Worm (Caenorhabditis elegans): Measurements from ENCODE around the gene T05H4.3.

DNA sequence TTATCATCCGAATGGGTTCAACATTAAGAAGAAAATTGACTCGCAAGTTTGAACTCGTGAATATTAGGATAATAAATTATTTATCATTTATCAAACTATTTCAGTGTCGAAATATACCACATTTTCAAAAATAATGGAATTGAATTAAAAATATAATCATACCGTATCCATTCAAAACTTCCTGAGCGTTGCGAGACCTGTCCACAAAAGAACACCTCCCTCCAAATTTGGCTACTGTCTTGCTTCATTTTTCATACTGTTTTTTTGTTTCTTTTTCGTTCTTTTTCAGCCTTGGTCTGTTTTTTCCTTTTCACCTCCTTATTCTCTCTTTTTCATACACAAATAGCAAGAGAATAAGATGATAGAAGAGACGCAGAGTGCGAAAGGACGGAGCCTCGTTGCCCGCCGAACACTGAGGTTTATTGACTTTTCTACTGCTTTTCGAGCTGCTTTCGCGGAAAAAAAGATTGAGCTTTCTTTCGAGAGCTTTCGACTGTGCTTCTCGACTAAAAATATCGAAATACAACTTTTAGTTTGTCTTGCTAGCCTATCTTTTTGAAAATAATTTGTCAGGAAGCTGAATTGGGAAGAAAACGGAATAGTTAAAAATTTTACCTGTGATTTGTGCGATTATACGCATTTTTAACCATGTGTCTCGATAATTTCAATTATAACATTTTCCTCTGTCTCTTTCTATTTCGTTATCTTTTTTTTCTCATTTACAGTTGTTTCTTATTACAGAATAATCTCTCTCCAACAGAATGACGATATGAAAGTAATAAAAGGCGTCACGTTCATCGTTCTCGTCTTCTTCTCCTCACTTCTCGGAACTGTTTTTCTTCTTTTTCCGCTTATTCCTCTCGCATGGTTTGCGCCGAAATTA, 8.2 kb downstream of the T05H4.3 start, which contains the start of gene acl-8:
- no peak for TF ChIP-seq snpc-4 (tag; optimal IDR thresholded peaks at IDR 0.05)
- TF ChIP-seq dpl-1 (GFP tag; optimal IDR thresholded peaks at IDR 0.05) = no peak
- no peak for TF ChIP-seq nhr-12 (tag; optimal IDR thresholded peaks at IDR 0.05)
- TF ChIP-seq pax-3 (tag; optimal IDR thresholded peaks at IDR 0.05) = no peak
- no peak for TF ChIP-seq efl-3 (GFP tag; optimal IDR thresholded peaks at IDR 0.05)
- peak; percentile 13 for TF ChIP-seq rnt-1 (tag; optimal IDR thresholded peaks at IDR 0.05)
- no peak for TF ChIP-seq grh-1 (GFP tag; IDR thresholded peaks at IDR 0.05)
- TF ChIP-seq nhr-28 (tag; optimal IDR thresholded peaks at IDR 0.05) = no peak
- TF ChIP-seq fos-1 (tag; optimal IDR thresholded peaks at IDR 0.05) = no peak
- no peak for TF ChIP-seq mep-1 (tag; optimal IDR thresholded peaks at IDR 0.05)
- TF ChIP-seq elt-2 (tag; optimal IDR thresholded peaks at IDR 0.05) = peak; percentile 43
- no peak for TF ChIP-seq unc-62 (GFP tag; optimal IDR thresholded peaks at IDR 0.05)
- no peak for TF ChIP-seq lir-3 (tag; optimal IDR thresholded peaks at IDR 0.05; ENCODE audit: poor library complexity)
